Fruit fly (Drosophila melanogaster) whole organism, prepupa: ENCODE measurements around the gene CG4953.

Experiments
- CG16779 ChIP-seq: fragments of 200-800 bp; sonication (Bioruptor generic); optimal IDR thresholded peaks from 3 replicates; lab custom pipeline; 2017; ENCODE audit warnings: missing biosample characterization, mild to moderate bottlenecking, missing genetic modification characterization
- CG31627 ChIP-seq: fragments of 200-800 bp; sonication (Bioruptor generic); optimal IDR thresholded peaks from 3 replicates; lab custom pipeline; 2016; ENCODE audit warnings: missing biosample characterization, missing genetic modification characterization
- CG6276 ChIP-seq: fragments of 200-800 bp; sonication (Bioruptor generic); optimal IDR thresholded peaks from 2 replicates; lab custom pipeline; 2017; ENCODE audit warnings: missing biosample characterization, mild to moderate bottlenecking, missing genetic modification characterization
- CG6792 ChIP-seq: fragments of 200-800 bp; sonication (Bioruptor generic); optimal IDR thresholded peaks from 3 replicates; lab custom pipeline; 2016; ENCODE audit warnings: missing biosample characterization, missing genetic modification characterization
- Hr39 ChIP-seq: fragments of 200-800 bp; sonication (Bioruptor generic); optimal IDR thresholded peaks from 2 replicates; lab custom pipeline; 2016; ENCODE audit warnings: missing biosample characterization, missing genetic modification characterization
- Hr4 ChIP-seq: fragments of 200-800 bp; sonication (Bioruptor generic); optimal IDR thresholded peaks from 3 replicates; lab custom pipeline; 2016; ENCODE audit warnings: missing biosample characterization, missing genetic modification characterization
- OdsH ChIP-seq: fragments of 200-800 bp; sonication (Bioruptor generic); optimal IDR thresholded peaks from 3 replicates; lab custom pipeline; 2016; ENCODE audit warnings: missing biosample characterization, missing genetic modification characterization
- achi ChIP-seq: fragments of 200-800 bp; sonication (Bioruptor generic); optimal IDR thresholded peaks from 3 replicates; lab custom pipeline; 2016; ENCODE audit warnings: missing biosample characterization, missing genetic modification characterization
- vri ChIP-seq: fragments of 200-800 bp; sonication (Bioruptor generic); optimal IDR thresholded peaks from 3 replicates; lab custom pipeline; 2016; ENCODE audit warnings: missing biosample characterization, mild to moderate bottlenecking, missing genetic modification characterization

- TF ChIP-seq Hr39 (GFP tag; lab: Kevin White, UChicago) (no peak), CG16779 (tag; lab: Kevin White, UChicago) (no peak), Hr4 (no peak), CG6276 (GFP tag; lab: Kevin White, UChicago) (no peak), OdsH (GFP tag; lab: Kevin White, UChicago) (no peak), CG6792 (GFP tag; lab: Kevin White, UChicago) (no peak), achi (GFP tag; lab: Kevin White, UChicago) (no peak), CG31627 (GFP tag; lab: Kevin White, UChicago) (no peak), vri (GFP tag; lab: Kevin White, UChicago) (no peak)
Measured at dm6 chr2L:10280772-10281171, 14.3 kb downstream of the CG4953 start, which contains the start of gene CG34043.
